Worm (Caenorhabditis elegans) whole organism, mixed stage, embryonic: ENCODE data around the gene H43E16.1.

Source experiments
- M03D4.4 ChIP-seq: sonication (generic microtip); optimal IDR thresholded peaks from 2 replicates; lab custom pipeline; 2017; ENCODE audit warnings: mild to moderate bottlenecking, missing genetic modification characterization, missing compliant biosample characterization
- bed-3 ChIP-seq: fragments of 200-800 bp; sonication (Bioruptor generic); optimal IDR thresholded peaks from 3 replicates; lab custom pipeline; 2018; ENCODE audit warnings: mild to moderate bottlenecking, missing genetic modification characterization, moderate library complexity, missing compliant biosample characterization
- blmp-1 ChIP-seq: fragments of 150-350 bp; optimal IDR thresholded peaks from 2 replicates; lab custom pipeline; 2014; ENCODE audit warnings: missing biosample characterization, missing genetic modification characterization
- ceh-83 ChIP-seq: fragments of 200-800 bp; sonication (Bioruptor generic); optimal IDR thresholded peaks from 2 replicates; lab custom pipeline; 2018; ENCODE audit warnings: mild to moderate bottlenecking, missing genetic modification characterization, missing compliant biosample characterization
- ces-1 ChIP-seq: fragments of 150-350 bp; optimal IDR thresholded peaks from 2 replicates; lab custom pipeline; 2014; ENCODE audit warnings: missing biosample characterization, missing genetic modification reagents, missing genetic modification characterization
- cnd-1 ChIP-seq: fragments of 200-800 bp; sonication (Bioruptor generic); optimal IDR thresholded peaks from 2 replicates; lab custom pipeline; 2018; ENCODE audit warnings: mild to moderate bottlenecking, missing genetic modification characterization, missing compliant biosample characterization
- drap-1 ChIP-seq: fragments of 200-800 bp; sonication (Bioruptor generic); optimal IDR thresholded peaks from 3 replicates; lab custom pipeline; 2018; ENCODE audit warnings: mild to moderate bottlenecking, missing genetic modification characterization, missing compliant biosample characterization
- elt-1 ChIP-seq: sonication (generic microtip); optimal IDR thresholded peaks from 2 replicates; lab custom pipeline; 2017; ENCODE audit warnings: missing genetic modification characterization, mild to moderate bottlenecking, missing compliant biosample characterization, antibody characterized with exemption, moderate library complexity, borderline replicate concordance; ENCODE audit not compliant: insufficient read depth
- ham-2 ChIP-seq: fragments of 200-800 bp; sonication (Bioruptor generic); optimal IDR thresholded peaks from 2 replicates; lab custom pipeline; 2018; ENCODE audit warnings: mild to moderate bottlenecking, missing genetic modification characterization, missing compliant biosample characterization
- hlh-1 ChIP-seq: fragments of 150-350 bp; optimal IDR thresholded peaks from 2 replicates; lab custom pipeline; 2014; ENCODE audit warnings: missing biosample characterization, missing genetic modification reagents, missing genetic modification characterization
- lin-13 ChIP-seq: fragments of 150-350 bp; optimal IDR thresholded peaks from 2 replicates; lab custom pipeline; 2014; ENCODE audit warnings: missing biosample characterization, missing genetic modification characterization
- lin-32 ChIP-seq: fragments of 200-800 bp; sonication (Bioruptor generic); optimal IDR thresholded peaks from 2 replicates; lab custom pipeline; 2018; ENCODE audit warnings: mild to moderate bottlenecking, missing genetic modification characterization, missing compliant biosample characterization
- lsy-2 ChIP-seq: fragments of 150-350 bp; optimal IDR thresholded peaks from 2 replicates; lab custom pipeline; 2014; ENCODE audit warnings: missing biosample characterization, missing genetic modification characterization
- mab-5 ChIP-seq: fragments of 150-350 bp; optimal IDR thresholded peaks from 2 replicates; lab custom pipeline; 2014; ENCODE audit warnings: missing biosample characterization, missing genetic modification characterization
- mep-1 ChIP-seq: fragments of 150-350 bp; optimal IDR thresholded peaks from 2 replicates; lab custom pipeline; 2017; ENCODE audit warnings: missing biosample characterization, missing genetic modification reagents, missing genetic modification characterization, inconsistent platforms
- nhr-12 ChIP-seq: fragments of 150-350 bp; optimal IDR thresholded peaks from 2 replicates; lab custom pipeline; 2014; ENCODE audit warnings: missing biosample characterization, missing genetic modification characterization
- nhr-2 ChIP-seq: fragments of 150-350 bp; optimal IDR thresholded peaks from 2 replicates; lab custom pipeline; 2014; ENCODE audit warnings: missing biosample characterization, missing genetic modification characterization
- nhr-237 ChIP-seq: fragments of 150-350 bp; optimal IDR thresholded peaks from 2 replicates; lab custom pipeline; 2014; ENCODE audit warnings: missing biosample characterization, missing genetic modification characterization
- nhr-28 ChIP-seq: fragments of 150-350 bp; optimal IDR thresholded peaks from 2 replicates; lab custom pipeline; 2014; ENCODE audit warnings: missing biosample characterization, missing genetic modification characterization
- pha-4 ChIP-seq: fragments of 150-350 bp; optimal IDR thresholded peaks from 2 replicates; lab custom pipeline; 2018; ENCODE audit warnings: missing biosample characterization, missing genetic modification reagents, missing genetic modification characterization
- sem-2 ChIP-seq: fragments of 200-800 bp; sonication (Bioruptor generic); optimal IDR thresholded peaks from 2 replicates; lab custom pipeline; 2018; ENCODE audit warnings: mild to moderate bottlenecking, missing genetic modification characterization, missing compliant biosample characterization
- snpc-4 ChIP-seq: fragments of 150-350 bp; optimal IDR thresholded peaks from 2 replicates; lab custom pipeline; 2014; ENCODE audit warnings: missing biosample characterization, missing genetic modification characterization
- sptf-1 ChIP-seq: sonication (generic microtip); optimal IDR thresholded peaks from 2 replicates; lab custom pipeline; 2017; ENCODE audit warnings: mild to moderate bottlenecking, missing genetic modification characterization, moderate library complexity, missing compliant biosample characterization
- unc-120 ChIP-seq: sonication (generic microtip); optimal IDR thresholded peaks from 2 replicates; lab custom pipeline; 2017; ENCODE audit warnings: missing genetic modification characterization, missing compliant biosample characterization; ENCODE audit not compliant: poor library complexity, severe bottlenecking
- unc-39 ChIP-seq: fragments of 150-350 bp; optimal IDR thresholded peaks from 2 replicates; lab custom pipeline; 2014; ENCODE audit warnings: missing biosample characterization, missing genetic modification characterization
- unc-62 ChIP-seq: fragments of 150-350 bp; optimal IDR thresholded peaks from 2 replicates; lab custom pipeline; 2014; ENCODE audit warnings: missing biosample characterization, missing genetic modification reagents, missing genetic modification characterization
- zip-8 ChIP-seq: fragments of 150-350 bp; optimal IDR thresholded peaks from 2 replicates; lab custom pipeline; 2014; ENCODE audit warnings: missing biosample characterization, missing genetic modification characterization
- ztf-11 ChIP-seq: fragments of 150-350 bp; optimal IDR thresholded peaks from 2 replicates; lab custom pipeline; 2014; ENCODE audit warnings: missing biosample characterization, missing genetic modification characterization

H43E16.1 gene

ce11 chrII:6685964-6686363 is 11.9 kb downstream of the H43E16.1 start:
- TF ChIP-seq lsy-2 (tag; lab: Kevin White, UChicago) (no peak), nhr-2 (tag; lab: Kevin White, UChicago) (no peak)
- TF ChIP-seq, all 35 proteins: peak for 0

- TF ChIP-seq unc-39 (tag; lab: Kevin White, UChicago) (no peak), lin-32 (GFP tag; lab: Kevin White, UChicago) (no peak), ztf-11 (tag; lab: Kevin White, UChicago) (no peak), sem-2 (GFP tag; lab: Kevin White, UChicago) (no peak), drap-1 (GFP tag; lab: Kevin White, UChicago) (no peak), nhr-28 (tag; lab: Kevin White, UChicago) (no peak), ham-2 (no peak)
- TF ChIP-seq, all 35 proteins: peak for 0
Measured at ce11 chrII:6689088-6689487, 15.0 kb downstream of the H43E16.1 start.

- TF ChIP-seq drap-1 (GFP tag; lab: Kevin White, UChicago) (no peak), unc-39 (tag; lab: Kevin White, UChicago) (no peak), ces-1 (GFP tag; lab: Kevin White, UChicago) (no peak), snpc-4 (tag; lab: Kevin White, UChicago) (no peak), elt-1 (no peak), unc-120 (tag; lab: Kevin White, UChicago) (no peak), cnd-1 (tag; lab: Kevin White, UChicago) (no peak), nhr-237 (tag; lab: Kevin White, UChicago) (no peak), hlh-1 (no peak), nhr-2 (tag; lab: Kevin White, UChicago) (no peak), lsy-2 (tag; lab: Kevin White, UChicago) (no peak), sem-2 (GFP tag; lab: Kevin White, UChicago) (no peak), blmp-1 (tag; lab: Kevin White, UChicago) (no peak), pha-4 (tag; lab: Kevin White, UChicago) (no peak), lin-13 (tag; lab: Kevin White, UChicago) (no peak), M03D4.4 (tag; lab: Kevin White, UChicago) (no peak), mab-5 (tag; lab: Kevin White, UChicago) (no peak)
Measured at ce11 chrII:6695388-6695787, 21.3 kb downstream of the H43E16.1 start, which contains the start of gene C18H9.5. TSS of gene C18H9.5 (minus strand) at chrII:6695566.

- TF ChIP-seq nhr-2 (tag; lab: Kevin White, UChicago) (no peak), ceh-83 (GFP tag; lab: Kevin White, UChicago) (no peak), zip-8 (no peak), mep-1 (tag; lab: Kevin White, UChicago) (no peak), nhr-237 (tag; lab: Kevin White, UChicago) (no peak), bed-3 (no peak), nhr-12 (tag; lab: Kevin White, UChicago) (no peak), pha-4 (tag; lab: Kevin White, UChicago) (no peak), drap-1 (GFP tag; lab: Kevin White, UChicago) (no peak), ham-2 (no peak), sem-2 (GFP tag; lab: Kevin White, UChicago) (no peak), sptf-1 (tag; lab: Kevin White, UChicago) (no peak), unc-39 (tag; lab: Kevin White, UChicago) (no peak), unc-62 (GFP tag; lab: Kevin White, UChicago) (no peak), nhr-28 (tag; lab: Kevin White, UChicago) (no peak), lsy-2 (tag; lab: Kevin White, UChicago) (no peak), M03D4.4 (tag; lab: Kevin White, UChicago) (no peak), cnd-1 (tag; lab: Kevin White, UChicago) (no peak)
Measured at ce11 chrII:6698784-6699183, 24.7 kb downstream of the H43E16.1 start, which contains the start of gene C18H9.1. TSS of gene C18H9.1 (plus strand) at chrII:6699084.

ce11 chrII:6701497-6701896 is 27.4 kb downstream of the H43E16.1 start, which contains the start of gene C18H9.6:
TSS of gene C18H9.6 (minus strand) at chrII:6701625.
- TF ChIP-seq lin-32 (GFP tag; lab: Kevin White, UChicago) (no peak), mep-1 (tag; lab: Kevin White, UChicago) (no peak)
